Fruit fly (Drosophila melanogaster) whole organism, embryonic: Measurements from ENCODE around the gene Tehao.
A peak's percentile ranks its signal among the peaks of the same experiment; 100 is the strongest.

Experiments
- Bgb ChIP-seq: fragments of 200-800 bp; sonication (Bioruptor generic); IDR thresholded peaks from 2 replicates; pipeline ENCODE4 v1.3.6; 2022; ENCODE audit warnings: missing biosample characterization, missing genetic modification characterization; ENCODE audit not compliant: partially characterized antibody
- CG10321 ChIP-seq: fragments of 200-800 bp; sonication (Bioruptor generic); IDR thresholded peaks from 2 replicates; pipeline ENCODE4 v1.3.6; 2022; ENCODE audit warnings: missing biosample characterization, missing genetic modification characterization
- CG11695 ChIP-seq: fragments of 200-800 bp; sonication (Bioruptor generic); IDR thresholded peaks from 3 replicates; pipeline ENCODE4 v1.3.6; 2022; ENCODE audit warnings: missing biosample characterization, missing genetic modification characterization
- CG11696 ChIP-seq: fragments of 200-800 bp; sonication (Bioruptor generic); IDR thresholded peaks from 2 replicates; pipeline ENCODE4 v1.3.6; 2022; ENCODE audit warnings: missing biosample characterization, missing genetic modification characterization
- CG12659 ChIP-seq: fragments of 200-800 bp; sonication (Bioruptor generic); optimal IDR thresholded peaks from 3 replicates; lab custom pipeline; 2017; ENCODE audit warnings: mild to moderate bottlenecking, missing biosample characterization, missing genetic modification reagents, missing genetic modification characterization
- CG14710 ChIP-seq: fragments of 200-800 bp; sonication (Bioruptor generic); optimal IDR thresholded peaks from 3 replicates; lab custom pipeline; 2019; ENCODE audit warnings: missing biosample characterization, mild to moderate bottlenecking, missing genetic modification characterization, moderate library complexity
- CG15479 ChIP-seq: fragments of 200-800 bp; sonication (Bioruptor generic); optimal IDR thresholded peaks from 3 replicates; lab custom pipeline; 2019; ENCODE audit warnings: missing biosample characterization, mild to moderate bottlenecking, missing genetic modification characterization, moderate library complexity
- CG17186 ChIP-seq: fragments of 200-800 bp; sonication (Bioruptor generic); optimal IDR thresholded peaks from 3 replicates; lab custom pipeline; 2017; ENCODE audit warnings: missing biosample characterization, missing genetic modification reagents, missing genetic modification characterization
- CG17829 ChIP-seq: fragments of 200-800 bp; optimal IDR thresholded peaks from 2 replicates; lab custom pipeline; 2019; ENCODE audit warnings: missing biosample characterization, mild to moderate bottlenecking, missing genetic modification characterization, moderate library complexity
- CG1832 ChIP-seq: fragments of 200-800 bp; sonication (Bioruptor generic); optimal IDR thresholded peaks from 2 replicates; lab custom pipeline; 2017; ENCODE audit warnings: missing biosample characterization, mild to moderate bottlenecking, missing genetic modification characterization, inconsistent platforms
- CG18599 ChIP-seq: fragments of 200-800 bp; sonication (Bioruptor generic); optimal IDR thresholded peaks from 3 replicates; lab custom pipeline; 2017; ENCODE audit warnings: missing biosample characterization, missing genetic modification characterization, mild to moderate bottlenecking, moderate library complexity, missing genetic modification reagents
- CG2199 ChIP-seq: fragments of 200-800 bp; sonication (Bioruptor generic); IDR thresholded peaks from 3 replicates; pipeline ENCODE4 v1.3.6; 2022; ENCODE audit warnings: missing biosample characterization, missing genetic modification characterization
- CG2202 ChIP-seq: fragments of 200-800 bp; sonication (Bioruptor generic); optimal IDR thresholded peaks from 2 replicates; lab custom pipeline; 2018; ENCODE audit warnings: missing biosample characterization, mild to moderate bottlenecking, missing genetic modification characterization
- CG31365 ChIP-seq: fragments of 200-800 bp; sonication (Bioruptor generic); optimal IDR thresholded peaks from 2 replicates; lab custom pipeline; 2018; ENCODE audit warnings: missing biosample characterization, mild to moderate bottlenecking, missing genetic modification characterization
- CG32767 ChIP-seq: fragments of 200-800 bp; sonication (Bioruptor generic); IDR thresholded peaks from 2 replicates; pipeline ENCODE4 v1.3.6; 2022; ENCODE audit warnings: missing biosample characterization, missing genetic modification characterization
- CG33213 ChIP-seq: fragments of 200-800 bp; sonication (Bioruptor generic); optimal IDR thresholded peaks from 3 replicates; lab custom pipeline; 2016; ENCODE audit warnings: missing biosample characterization, missing genetic modification characterization
- CG4282 ChIP-seq: fragments of 200-800 bp; sonication (Bioruptor generic); optimal IDR thresholded peaks from 2 replicates; lab custom pipeline; 2016; ENCODE audit warnings: missing biosample characterization, missing genetic modification characterization
- CG4424 ChIP-seq: fragments of 200-800 bp; sonication (Bioruptor generic); optimal IDR thresholded peaks from 3 replicates; lab custom pipeline; 2016; ENCODE audit warnings: missing biosample characterization, missing genetic modification characterization
- CG6765 ChIP-seq: fragments of 200-800 bp; sonication (Bioruptor generic); optimal IDR thresholded peaks from 3 replicates; lab custom pipeline; 2017; ENCODE audit warnings: missing biosample characterization, mild to moderate bottlenecking, missing genetic modification characterization
- CG8924 ChIP-seq: fragments of 200-800 bp; optimal IDR thresholded peaks from 3 replicates; lab custom pipeline; 2019; ENCODE audit warnings: missing biosample characterization, mild to moderate bottlenecking, missing genetic modification characterization, moderate library complexity
- CHES-1-like ChIP-seq: fragments of 200-800 bp; sonication (Bioruptor generic); optimal IDR thresholded peaks from 2 replicates; lab custom pipeline; 2016; ENCODE audit warnings: missing biosample characterization, missing genetic modification characterization
- Camta ChIP-seq: fragments of 200-800 bp; sonication (Bioruptor generic); optimal IDR thresholded peaks from 2 replicates; lab custom pipeline; 2016; ENCODE audit warnings: missing biosample characterization, missing genetic modification characterization
- Dek ChIP-seq: fragments of 200-800 bp; sonication (Bioruptor generic); optimal IDR thresholded peaks from 3 replicates; lab custom pipeline; 2019; ENCODE audit warnings: missing biosample characterization, mild to moderate bottlenecking, missing genetic modification characterization, moderate library complexity
- Dip2 ChIP-seq: fragments of 200-800 bp; sonication (Bioruptor generic); IDR thresholded peaks from 2 replicates; pipeline ENCODE4 v1.3.6; 2022; ENCODE audit warnings: missing biosample characterization, missing genetic modification characterization
- Doc3 ChIP-seq: fragments of 200-800 bp; sonication (Bioruptor generic); IDR thresholded peaks from 3 replicates; pipeline ENCODE4 v1.3.6; 2022; ENCODE audit warnings: missing biosample characterization, missing genetic modification characterization; ENCODE audit not compliant: partially characterized antibody
- HHEX ChIP-seq: fragments of 200-800 bp; sonication (Bioruptor generic); optimal IDR thresholded peaks from 3 replicates; lab custom pipeline; 2017; ENCODE audit warnings: missing biosample characterization, mild to moderate bottlenecking, missing genetic modification characterization, missing genetic modification reagents
- Hand ChIP-seq: fragments of 200-800 bp; sonication (Bioruptor generic); optimal IDR thresholded peaks from 2 replicates; lab custom pipeline; 2017; ENCODE audit warnings: mild to moderate bottlenecking, missing biosample characterization, missing genetic modification reagents, missing genetic modification characterization
- HmgD ChIP-seq: fragments of 200-800 bp; sonication (Bioruptor generic); optimal IDR thresholded peaks from 3 replicates; lab custom pipeline; 2016; ENCODE audit warnings: missing biosample characterization, missing genetic modification characterization
- Lpt ChIP-seq: fragments of >200 bp; optimal IDR thresholded peaks from 2 replicates; lab custom pipeline; 2018; ENCODE audit warnings: missing biosample characterization, missing genetic modification characterization
- Nf-YB ChIP-seq: fragments of 200-800 bp; sonication (Bioruptor generic); optimal IDR thresholded peaks from 3 replicates; lab custom pipeline; 2019; ENCODE audit warnings: missing biosample characterization, mild to moderate bottlenecking, missing genetic modification characterization, moderate library complexity
- Pdp1 ChIP-seq, 2 experiments: fragments of 200-800 bp; sonication (Bioruptor generic); optimal IDR thresholded peaks; 3 replicates each; lab custom pipeline; 2016; ENCODE audit warnings: missing biosample characterization in 2 of 2, missing genetic modification characterization in 2 of 2, mild to moderate bottlenecking in 1 of 2, moderate library complexity in 1 of 2
- Rx ChIP-seq: fragments of 200-800 bp; sonication (Bioruptor generic); IDR thresholded peaks from 2 replicates; pipeline ENCODE4 v1.3.6; 2022; ENCODE audit warnings: missing biosample characterization, missing genetic modification characterization
- Vsx1 ChIP-seq: fragments of 200-800 bp; sonication (Bioruptor generic); optimal IDR thresholded peaks from 2 replicates; lab custom pipeline; 2017; ENCODE audit warnings: missing biosample characterization, mild to moderate bottlenecking, missing genetic modification characterization, missing genetic modification reagents
- ac ChIP-seq: fragments of 200-800 bp; sonication (Bioruptor generic); optimal IDR thresholded peaks from 3 replicates; lab custom pipeline; 2017; ENCODE audit warnings: missing biosample characterization, mild to moderate bottlenecking, missing genetic modification characterization
- ase ChIP-seq: fragments of 200-800 bp; sonication (Bioruptor generic); IDR thresholded peaks from 3 replicates; pipeline ENCODE4 v1.3.6; 2022; ENCODE audit warnings: missing biosample characterization, missing genetic modification characterization
- bowl ChIP-seq: fragments of 200-800 bp; sonication (Bioruptor generic); IDR thresholded peaks from 2 replicates; pipeline ENCODE4 v1.3.6; 2022; ENCODE audit warnings: missing biosample characterization, missing genetic modification characterization
- dmrt99B ChIP-seq: fragments of 200-800 bp; sonication (Bioruptor generic); optimal IDR thresholded peaks from 2 replicates; lab custom pipeline; 2018; ENCODE audit warnings: missing biosample characterization, mild to moderate bottlenecking, missing genetic modification characterization, moderate library complexity
- ems ChIP-seq: fragments of 200-800 bp; sonication (Bioruptor generic); optimal IDR thresholded peaks from 3 replicates; lab custom pipeline; 2016; ENCODE audit warnings: missing biosample characterization, missing genetic modification characterization
- eyg ChIP-seq: fragments of 200-800 bp; sonication (Bioruptor generic); optimal IDR thresholded peaks from 3 replicates; lab custom pipeline; 2016; ENCODE audit warnings: missing biosample characterization, missing genetic modification characterization
- fru ChIP-seq: fragments of >200 bp; optimal IDR thresholded peaks from 2 replicates; lab custom pipeline; 2017
- kah ChIP-seq: fragments of 200-800 bp; sonication (Bioruptor generic); optimal IDR thresholded peaks from 2 replicates; lab custom pipeline; 2018; ENCODE audit warnings: missing biosample characterization, mild to moderate bottlenecking, missing genetic modification characterization
- klu ChIP-seq: fragments of 200-800 bp; sonication (Bioruptor generic); IDR thresholded peaks from 2 replicates; pipeline ENCODE4 v1.3.6; 2022; ENCODE audit warnings: missing biosample characterization, missing genetic modification characterization
- nau ChIP-seq: fragments of 200-800 bp; sonication (Bioruptor generic); optimal IDR thresholded peaks from 3 replicates; lab custom pipeline; 2017; ENCODE audit warnings: missing biosample characterization, mild to moderate bottlenecking, missing genetic modification characterization, missing genetic modification reagents
- peb ChIP-seq: fragments of 200-800 bp; sonication (Bioruptor generic); IDR thresholded peaks from 2 replicates; pipeline ENCODE4 v1.3.6; 2022; ENCODE audit warnings: missing biosample characterization, missing genetic modification characterization
- ro ChIP-seq: fragments of 200-800 bp; sonication (Bioruptor generic); IDR thresholded peaks from 2 replicates; pipeline ENCODE4 v1.3.6; 2022; ENCODE audit warnings: missing biosample characterization, missing genetic modification characterization
- row ChIP-seq: fragments of 200-800 bp; sonication (Bioruptor generic); IDR thresholded peaks from 3 replicates; pipeline ENCODE4 v1.3.6; 2022; ENCODE audit warnings: missing biosample characterization, missing genetic modification characterization
- slou ChIP-seq: fragments of 200-800 bp; sonication (Bioruptor generic); optimal IDR thresholded peaks from 3 replicates; lab custom pipeline; 2016; ENCODE audit warnings: missing biosample characterization, missing genetic modification characterization
- sna ChIP-seq: fragments of 200-800 bp; sonication (Bioruptor generic); IDR thresholded peaks from 2 replicates; pipeline ENCODE4 v1.3.6; 2022; ENCODE audit warnings: missing biosample characterization, missing genetic modification characterization; ENCODE audit not compliant: partially characterized antibody
- sqz ChIP-seq: fragments of 200-800 bp; sonication (Bioruptor generic); optimal IDR thresholded peaks from 3 replicates; lab custom pipeline; 2018; ENCODE audit warnings: missing biosample characterization, mild to moderate bottlenecking, missing genetic modification characterization
- stc ChIP-seq: fragments of 200-800 bp; sonication (Bioruptor generic); IDR thresholded peaks from 2 replicates; pipeline ENCODE4 v1.3.6; 2022; ENCODE audit warnings: missing biosample characterization, missing genetic modification characterization
- ttk ChIP-seq: fragments of 200-800 bp; sonication (Bioruptor generic); IDR thresholded peaks from 2 replicates; pipeline ENCODE4 v2.1.2; 2022; ENCODE audit warnings: missing biosample characterization, missing genetic modification characterization
- zfh1 ChIP-seq: fragments of 200-800 bp; sonication (Bioruptor generic); IDR thresholded peaks from 3 replicates; pipeline ENCODE4 v1.3.6; 2022; ENCODE audit warnings: missing biosample characterization, missing genetic modification characterization

Gene Tehao

DNA sequence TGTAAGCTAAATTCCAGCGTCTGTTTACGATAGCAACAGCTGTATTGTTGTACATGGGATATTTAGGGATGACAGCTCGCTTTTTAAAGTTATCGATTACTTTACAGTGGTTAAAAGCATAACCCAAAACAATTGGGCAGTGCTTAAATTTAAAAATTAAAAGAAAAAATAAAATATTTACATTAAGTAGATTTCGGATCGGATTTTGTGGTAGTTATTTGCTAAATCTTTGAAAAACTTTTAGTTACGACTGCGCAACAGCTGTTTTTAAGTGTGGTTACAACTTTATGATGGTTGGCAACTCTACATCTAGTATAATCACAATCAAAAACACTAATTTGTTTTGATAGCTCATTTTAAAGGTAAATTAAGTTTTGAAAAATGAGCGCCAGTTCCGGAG is 48.2 kb upstream of the Tehao start, which contains the start of the genes Ing5 and CG7099 (continued):
- peak; percentile 95 for TF ChIP-seq HHEX (GFP tag; lab: Kevin White, UChicago)
- TF ChIP-seq CG15479 (GFP tag; lab: Kevin White, UChicago) = peak; percentile 36
- TF ChIP-seq sqz (GFP tag; lab: Kevin White, UChicago) = no peak
- peak; percentile 95 for TF ChIP-seq ttk (GFP tag; lab: Robert Waterston, UW)
- peak; percentile 95 for TF ChIP-seq CG32767
- peak; percentile 89 for TF ChIP-seq CG17186
- peak; percentile 95 for TF ChIP-seq ems (GFP tag; lab: Kevin White, UChicago)
- peak; percentile 94 for TF ChIP-seq Dek (tag; lab: Kevin White, UChicago)
- TF ChIP-seq CG11695 (GFP tag; lab: Robert Waterston, UW) = peak; percentile 94
- peak; percentile 94 for TF ChIP-seq stc (GFP tag; lab: Robert Waterston, UW)
- 0 out of 3 replicates have a peak, but pooled peaks have one; percentile 49 for TF ChIP-seq Doc3
- TF ChIP-seq Vsx1 = peak; percentile 93
- TF ChIP-seq Hand = peak; percentile 81
- TF ChIP-seq CG18599 (GFP tag; lab: Kevin White, UChicago) = peak; percentile 96
- peak; percentile 58; the same call in 1 of the 2 replicates for TF ChIP-seq Dip2 (GFP tag; lab: Robert Waterston, UW)
- peak; percentile 90 for TF ChIP-seq CG2202
- TF ChIP-seq CG12659 = peak; percentile 97
- peak; percentile 96 for TF ChIP-seq ase (GFP tag; lab: Robert Waterston, UW)
- peak; percentile 87 for TF ChIP-seq bowl (GFP tag; lab: Robert Waterston, UW)
- TF ChIP-seq klu (GFP tag; lab: Robert Waterston, UW) = peak; percentile 93
- peak; percentile 96 for TF ChIP-seq CG4424 (GFP tag; lab: Kevin White, UChicago)
- peak; percentile 94 for TF ChIP-seq CG2199 (GFP tag; lab: Robert Waterston, UW)
- TF ChIP-seq Nf-YB (GFP tag; lab: Kevin White, UChicago) = peak; percentile 83
- no peak for TF ChIP-seq CG1832 (GFP tag; lab: Kevin White, UChicago)
- no peak for TF ChIP-seq CG31365 (tag; lab: Kevin White, UChicago)
- TF ChIP-seq CHES-1-like = peak; percentile 88
- TF ChIP-seq HmgD = peak; percentile 60
- peak; percentile 93 for TF ChIP-seq dmrt99B (tag; lab: Kevin White, UChicago)
- TF ChIP-seq, all 482 proteins: peak for 441

DNA sequence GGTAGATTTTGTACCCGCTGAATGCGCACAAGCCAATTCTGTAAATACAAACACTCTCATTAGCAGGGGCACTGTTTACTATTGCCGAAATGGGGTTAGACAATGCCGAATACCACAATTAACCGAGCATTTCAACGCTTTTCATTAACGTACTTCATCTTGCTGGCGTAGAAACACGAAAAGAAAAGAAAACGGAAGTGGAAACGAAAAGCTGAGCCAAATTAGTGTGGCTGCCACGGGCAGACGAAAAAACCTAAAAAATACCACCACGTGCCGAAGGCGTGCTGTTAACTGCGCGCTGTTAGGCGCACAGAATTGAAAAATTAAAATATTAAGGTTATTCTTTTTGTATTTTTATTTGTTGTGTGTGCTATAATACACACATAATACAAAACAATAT is 40.5 kb upstream of the Tehao start, which contains the start of gene RpL24:
TSS of gene RpL24 (minus strand) at position 229 of the 400 bp plus-strand sequence.
- TF ChIP-seq ac (peak; percentile 92), eyg (GFP tag; lab: Kevin White, UChicago) (peak; percentile 88), Rx (GFP tag; lab: Robert Waterston, UW) (peak; percentile 90), CG14710 (tag; lab: Kevin White, UChicago) (peak; percentile 84), Bgb (GFP tag; lab: Robert Waterston, UW) (peak; percentile 29; the same call in 1 of the 2 replicates), slou (GFP tag; lab: Kevin White, UChicago) (peak; percentile 83), peb (no peak), CG4282 (GFP tag; lab: Kevin White, UChicago) (peak; percentile 71), nau (no peak), kah (GFP tag; lab: Kevin White, UChicago) (peak; percentile 92), CG8924 (tag; lab: Kevin White, UChicago) (peak; percentile 72), CG11696 (GFP tag; lab: Robert Waterston, UW) (peak; percentile 77), fru (lab: Kevin White, UChicago) (no peak), zfh1 (GFP tag; lab: Robert Waterston, UW) (peak; percentile 93), sna (GFP tag; lab: Robert Waterston, UW) (no peak), CG31365 (tag; lab: Kevin White, UChicago) (peak; percentile 88), Lpt (no peak), Pdp1 (GFP tag; optimal IDR thresholded peaks at IDR 0.05; lab: Kevin White, UChicago) (peak; percentile 80 to 87), CG6765 (GFP tag; lab: Kevin White, UChicago) (peak; percentile 99), CG17829 (tag; lab: Kevin White, UChicago) (peak; percentile 82), CG33213 (peak; percentile 97), row (GFP tag; lab: Robert Waterston, UW) (peak; percentile 68), Camta (GFP tag; lab: Kevin White, UChicago) (peak; percentile 93), ro (peak; percentile 40; the same call in 1 of the 2 replicates), CG10321 (GFP tag; lab: Robert Waterston, UW) (peak; percentile 70)
